Fruit fly (Drosophila melanogaster): ENCODE results near the gene CG9119.

DNA sequence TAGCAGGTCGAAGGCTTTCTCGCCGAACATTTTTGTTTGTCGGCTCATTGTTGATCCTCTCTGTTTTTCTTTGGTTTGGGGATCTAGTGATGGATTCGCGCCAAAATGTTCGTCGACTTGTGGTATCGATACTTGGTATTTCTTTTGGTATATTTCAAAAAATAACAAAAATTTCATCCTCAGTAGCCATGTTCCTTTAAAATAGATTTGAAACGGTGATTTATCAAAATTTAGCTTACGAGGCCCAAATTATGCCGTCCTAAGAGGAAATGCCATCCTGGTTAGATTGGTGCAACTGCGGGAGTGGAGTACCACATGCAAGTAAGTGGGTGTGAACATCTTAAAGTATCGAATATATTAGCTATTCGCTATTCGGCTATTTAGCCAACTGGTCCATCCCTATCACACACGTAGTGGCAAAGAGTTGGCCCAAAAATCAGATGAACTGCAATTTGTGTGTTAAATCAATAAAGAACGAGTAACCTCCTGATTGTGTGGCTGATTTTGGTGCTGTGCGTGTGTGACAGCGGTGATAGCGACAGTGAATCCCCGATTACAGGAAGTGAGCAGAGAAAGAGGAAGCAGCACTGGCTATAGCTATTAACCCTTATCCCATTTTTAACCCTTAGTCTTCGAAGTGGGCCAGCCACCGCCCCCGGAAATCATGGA lies 43.2 kb upstream of the CG9119 start, which contains the start of the genes Psf1 and Sac1:
- no peak for TF ChIP-seq CG8478 (optimal IDR thresholded peaks at IDR 0.05)
- peak; percentile 8 to 30 for TF ChIP-seq CTCF (optimal IDR thresholded peaks at IDR 0.05)
